Fruit fly (Drosophila melanogaster) whole organism, embryonic: Measurements from ENCODE around the gene CG18545.

Experiments
- CG10366 ChIP-seq: fragments of 200-800 bp; sonication (Bioruptor generic); IDR thresholded peaks from 2 replicates; pipeline ENCODE4 v1.3.6; 2022; ENCODE audit warnings: missing biosample characterization, missing genetic modification characterization
- CG10654 ChIP-seq: fragments of 200-800 bp; sonication (Bioruptor generic); optimal IDR thresholded peaks from 2 replicates; lab custom pipeline; 2016; ENCODE audit warnings: missing biosample characterization, missing genetic modification characterization
- CG11504 ChIP-seq: fragments of 200-800 bp; sonication (Bioruptor generic); optimal IDR thresholded peaks from 3 replicates; lab custom pipeline; 2019; ENCODE audit warnings: missing biosample characterization, mild to moderate bottlenecking, missing genetic modification characterization, moderate library complexity
- CG12104 ChIP-seq: fragments of 200-800 bp; sonication (Bioruptor generic); optimal IDR thresholded peaks from 3 replicates; lab custom pipeline; 2016; ENCODE audit warnings: missing biosample characterization, missing genetic modification characterization
- CG12219 ChIP-seq: fragments of 200-800 bp; sonication (Bioruptor generic); optimal IDR thresholded peaks from 3 replicates; lab custom pipeline; 2018; ENCODE audit warnings: missing biosample characterization, mild to moderate bottlenecking, missing genetic modification characterization
- CG12299 ChIP-seq: fragments of 200-800 bp; sonication (Bioruptor generic); optimal IDR thresholded peaks from 2 replicates; lab custom pipeline; 2018; ENCODE audit warnings: missing biosample characterization, mild to moderate bottlenecking, missing genetic modification characterization
- CG12659 ChIP-seq: fragments of 200-800 bp; sonication (Bioruptor generic); optimal IDR thresholded peaks from 3 replicates; lab custom pipeline; 2017; ENCODE audit warnings: mild to moderate bottlenecking, missing biosample characterization, missing genetic modification reagents, missing genetic modification characterization
- CG15479 ChIP-seq: fragments of 200-800 bp; sonication (Bioruptor generic); optimal IDR thresholded peaks from 3 replicates; lab custom pipeline; 2019; ENCODE audit warnings: missing biosample characterization, mild to moderate bottlenecking, missing genetic modification characterization, moderate library complexity
- CG15696 ChIP-seq: fragments of 200-800 bp; sonication (Bioruptor generic); optimal IDR thresholded peaks from 2 replicates; lab custom pipeline; 2019; ENCODE audit warnings: missing biosample characterization, mild to moderate bottlenecking, missing genetic modification characterization, moderate library complexity
- CG1603 ChIP-seq: fragments of 200-800 bp; sonication (Bioruptor generic); optimal IDR thresholded peaks from 2 replicates; lab custom pipeline; 2019; ENCODE audit warnings: missing biosample characterization, mild to moderate bottlenecking, missing genetic modification characterization, moderate library complexity
- CG17359 ChIP-seq: fragments of 200-800 bp; sonication (Bioruptor generic); optimal IDR thresholded peaks from 3 replicates; lab custom pipeline; 2018; ENCODE audit warnings: missing biosample characterization, mild to moderate bottlenecking, missing genetic modification characterization, moderate library complexity
- CG17361 ChIP-seq: fragments of 200-800 bp; sonication (Bioruptor generic); IDR thresholded peaks from 3 replicates; pipeline ENCODE4 v1.3.6; 2022; ENCODE audit warnings: missing biosample characterization, missing genetic modification characterization
- CG2678 ChIP-seq: fragments of 200-800 bp; sonication (Bioruptor generic); optimal IDR thresholded peaks from 3 replicates; lab custom pipeline; 2019; ENCODE audit warnings: missing biosample characterization, mild to moderate bottlenecking, missing genetic modification characterization, moderate library complexity
- CG2875 ChIP-seq: fragments of 200-800 bp; sonication (Bioruptor generic); optimal IDR thresholded peaks from 2 replicates; lab custom pipeline; 2017; ENCODE audit warnings: missing biosample characterization, mild to moderate bottlenecking, missing genetic modification characterization, missing genetic modification reagents
- CG33557 ChIP-seq: fragments of 200-800 bp; sonication (Bioruptor generic); optimal IDR thresholded peaks from 2 replicates; lab custom pipeline; 2019; ENCODE audit warnings: missing biosample characterization, mild to moderate bottlenecking, missing genetic modification characterization, moderate library complexity
- CG3407 ChIP-seq: fragments of 200-800 bp; sonication (Bioruptor generic); optimal IDR thresholded peaks from 2 replicates; lab custom pipeline; 2018; ENCODE audit warnings: missing biosample characterization, mild to moderate bottlenecking, missing genetic modification characterization
- CG3995 ChIP-seq: fragments of 200-800 bp; sonication (Bioruptor generic); optimal IDR thresholded peaks from 3 replicates; lab custom pipeline; 2016; ENCODE audit warnings: missing biosample characterization, missing genetic modification characterization
- CG42726 ChIP-seq: fragments of 200-800 bp; sonication (Bioruptor generic); IDR thresholded peaks from 2 replicates; pipeline ENCODE4 v1.3.6; 2022; ENCODE audit warnings: missing biosample characterization, missing genetic modification characterization; ENCODE audit not compliant: partially characterized antibody
- CG6272 ChIP-seq: fragments of 200-800 bp; sonication (Bioruptor generic); IDR thresholded peaks from 2 replicates; pipeline ENCODE4 v1.3.6; 2022; ENCODE audit warnings: missing biosample characterization, missing genetic modification characterization
- CG6765 ChIP-seq: fragments of 200-800 bp; sonication (Bioruptor generic); optimal IDR thresholded peaks from 3 replicates; lab custom pipeline; 2017; ENCODE audit warnings: missing biosample characterization, mild to moderate bottlenecking, missing genetic modification characterization
- CG8089 ChIP-seq: fragments of 200-800 bp; sonication (Bioruptor generic); optimal IDR thresholded peaks from 3 replicates; lab custom pipeline; 2016; ENCODE audit warnings: missing biosample characterization, missing genetic modification characterization
- CG9932 ChIP-seq: fragments of 200-800 bp; sonication (Bioruptor generic); IDR thresholded peaks from 2 replicates; pipeline ENCODE4 v1.3.6; 2022; ENCODE audit warnings: missing biosample characterization, missing genetic modification characterization
- CTCF ChIP-seq: fragments of 200-800 bp; sonication (Bioruptor generic); optimal IDR thresholded peaks from 2 replicates; lab custom pipeline; 2017; ENCODE audit warnings: missing biosample characterization, mild to moderate bottlenecking, missing genetic modification characterization, moderate library complexity
- Dek ChIP-seq: fragments of 200-800 bp; sonication (Bioruptor generic); optimal IDR thresholded peaks from 3 replicates; lab custom pipeline; 2019; ENCODE audit warnings: missing biosample characterization, mild to moderate bottlenecking, missing genetic modification characterization, moderate library complexity
- Dfd ChIP-seq, 2 experiments: fragments of >200 bp; optimal IDR thresholded peaks; 2 replicates each; lab custom pipeline; 2017; ENCODE audit warnings: missing biosample characterization in 2 of 2, missing genetic modification characterization in 2 of 2
- Dip3 ChIP-seq: fragments of 200-800 bp; sonication (Bioruptor generic); optimal IDR thresholded peaks from 3 replicates; lab custom pipeline; 2016; ENCODE audit warnings: missing biosample characterization, missing genetic modification characterization
- Doc3 ChIP-seq: fragments of 200-800 bp; sonication (Bioruptor generic); IDR thresholded peaks from 3 replicates; pipeline ENCODE4 v1.3.6; 2022; ENCODE audit warnings: missing biosample characterization, missing genetic modification characterization; ENCODE audit not compliant: partially characterized antibody
- HHEX ChIP-seq: fragments of 200-800 bp; sonication (Bioruptor generic); optimal IDR thresholded peaks from 3 replicates; lab custom pipeline; 2017; ENCODE audit warnings: missing biosample characterization, mild to moderate bottlenecking, missing genetic modification characterization, missing genetic modification reagents
- Hsf ChIP-seq: fragments of 200-800 bp; sonication (Bioruptor generic); optimal IDR thresholded peaks from 3 replicates; lab custom pipeline; 2016; ENCODE audit warnings: missing biosample characterization, missing genetic modification characterization
- Jarid2 ChIP-seq: fragments of 200-800 bp; sonication (Bioruptor generic); optimal IDR thresholded peaks from 3 replicates; lab custom pipeline; 2017; ENCODE audit warnings: mild to moderate bottlenecking, missing biosample characterization, missing genetic modification reagents, missing genetic modification characterization
- Stat92E ChIP-seq, 3 experiments: fragments of >200 bp in 2 of 3; fragments of 200-800 bp in 1 of 3; sonication (Bioruptor generic) in 1 of 3; optimal IDR thresholded peaks; 2 replicates each; lab custom pipeline; 2017 to 2019; ENCODE audit warnings: missing biosample characterization in 3 of 3, missing genetic modification characterization in 3 of 3, mild to moderate bottlenecking in 1 of 3, moderate library complexity in 1 of 3
- Vsx1 ChIP-seq: fragments of 200-800 bp; sonication (Bioruptor generic); optimal IDR thresholded peaks from 2 replicates; lab custom pipeline; 2017; ENCODE audit warnings: missing biosample characterization, mild to moderate bottlenecking, missing genetic modification characterization, missing genetic modification reagents
- Xbp1 ChIP-seq: fragments of 200-800 bp; sonication (Bioruptor generic); optimal IDR thresholded peaks from 3 replicates; lab custom pipeline; 2016; ENCODE audit warnings: missing biosample characterization, mild to moderate bottlenecking, missing genetic modification characterization
- amos ChIP-seq: fragments of 200-800 bp; sonication (Bioruptor generic); IDR thresholded peaks from 2 replicates; pipeline ENCODE4 v1.3.6; 2022; ENCODE audit warnings: missing biosample characterization, missing genetic modification characterization; ENCODE audit not compliant: partially characterized antibody
- bab2 ChIP-seq: fragments of 200-800 bp; sonication (Bioruptor generic); optimal IDR thresholded peaks from 2 replicates; lab custom pipeline; 2016; ENCODE audit warnings: missing biosample characterization, missing genetic modification characterization
- bsh ChIP-seq, 2 experiments: fragments of 200-800 bp; sonication (Bioruptor generic); optimal IDR thresholded peaks; 2 replicates each; lab custom pipeline; 2017 to 2018; ENCODE audit warnings: mild to moderate bottlenecking in 2 of 2, missing biosample characterization in 2 of 2, missing genetic modification characterization in 2 of 2, moderate library complexity in 1 of 2
- en ChIP-seq: fragments of 200-800 bp; sonication (Bioruptor generic); optimal IDR thresholded peaks from 2 replicates; lab custom pipeline; 2016; ENCODE audit warnings: missing biosample characterization, missing genetic modification characterization
- ind ChIP-seq: fragments of 200-800 bp; sonication (Bioruptor generic); optimal IDR thresholded peaks from 3 replicates; lab custom pipeline; 2016; ENCODE audit warnings: missing biosample characterization, missing genetic modification characterization
- knrl ChIP-seq: fragments of 200-800 bp; sonication (Bioruptor generic); IDR thresholded peaks from 3 replicates; pipeline ENCODE4 v1.3.6; 2022; ENCODE audit warnings: missing biosample characterization, missing genetic modification characterization; ENCODE audit not compliant: partially characterized antibody
- luna ChIP-seq: fragments of 200-800 bp; sonication (Bioruptor generic); optimal IDR thresholded peaks from 2 replicates; lab custom pipeline; 2016; ENCODE audit warnings: missing biosample characterization, missing genetic modification characterization
- mam ChIP-seq: fragments of 200-800 bp; sonication (Bioruptor generic); optimal IDR thresholded peaks from 3 replicates; lab custom pipeline; 2016; ENCODE audit warnings: missing biosample characterization, missing genetic modification characterization
- org-1 ChIP-seq: fragments of 200-800 bp; sonication (Bioruptor generic); optimal IDR thresholded peaks from 2 replicates; lab custom pipeline; 2017; ENCODE audit warnings: missing biosample characterization, missing genetic modification characterization
- slbo ChIP-seq: fragments of 200-800 bp; sonication (Bioruptor generic); IDR thresholded peaks from 2 replicates; pipeline ENCODE4 v1.3.6; 2022; ENCODE audit warnings: missing biosample characterization, missing genetic modification characterization
- slou ChIP-seq: fragments of 200-800 bp; sonication (Bioruptor generic); optimal IDR thresholded peaks from 3 replicates; lab custom pipeline; 2016; ENCODE audit warnings: missing biosample characterization, missing genetic modification characterization
- slp2 ChIP-seq: fragments of 200-800 bp; sonication (Bioruptor generic); optimal IDR thresholded peaks from 2 replicates; lab custom pipeline; 2016; ENCODE audit warnings: missing biosample characterization, missing genetic modification characterization
- unpg ChIP-seq: fragments of 200-800 bp; sonication (Bioruptor generic); optimal IDR thresholded peaks from 3 replicates; lab custom pipeline; 2018; ENCODE audit warnings: missing biosample characterization, mild to moderate bottlenecking, missing genetic modification characterization, moderate library complexity

CG18545 gene

dm6 chr3R:10388128-10389026 lies 47.6 kb downstream of the CG18545 start, which contains the start of gene cwo (continued):
- TF ChIP-seq CG12659, result peak; percentile 11
- no peak for TF ChIP-seq CTCF (GFP tag; lab: Kevin White, UChicago)
- no peak for TF ChIP-seq org-1 (GFP tag; lab: Kevin White, UChicago)
- peak; percentile 12 for TF ChIP-seq CG15479
- no peak for TF ChIP-seq slbo (GFP tag; lab: Robert Waterston, UW)
- TF ChIP-seq CG33557 (GFP tag; lab: Kevin White, UChicago), result peak; percentile 39
- no peak for TF ChIP-seq Hsf (GFP tag; lab: Kevin White, UChicago)
- no peak for TF ChIP-seq luna (GFP tag; lab: Kevin White, UChicago)
- TF ChIP-seq CG42726 (GFP tag; lab: Robert Waterston, UW), result no peak
- no peak for TF ChIP-seq CG6765
- no peak for TF ChIP-seq slp2 (GFP tag; lab: Kevin White, UChicago)
- no peak for TF ChIP-seq amos (GFP tag; lab: Robert Waterston, UW)
- TF ChIP-seq CG17361 (GFP tag; lab: Robert Waterston, UW), result no peak
- no peak for TF ChIP-seq Dfd (GFP tag; optimal IDR thresholded peaks at IDR 0.05; lab: Kevin White, UChicago)
- TF ChIP-seq slou (GFP tag; lab: Kevin White, UChicago), result no peak
- no peak for TF ChIP-seq CG10654
- peak; percentile 80 for TF ChIP-seq Jarid2 (GFP tag; lab: Kevin White, UChicago)
- TF ChIP-seq HHEX (GFP tag; lab: Kevin White, UChicago), result peak; percentile 52
- TF ChIP-seq unpg (GFP tag; lab: Kevin White, UChicago), result no peak
- no peak for TF ChIP-seq CG12104 (GFP tag; lab: Kevin White, UChicago)
- TF ChIP-seq Xbp1 (GFP tag; lab: Kevin White, UChicago), result peak; percentile 26
- peak; percentile 26 for TF ChIP-seq bab2
- peak; percentile 3 for TF ChIP-seq CG2875
- peak; percentile 54 for TF ChIP-seq CG15696 (tag; lab: Kevin White, UChicago)
- TF ChIP-seq bsh (GFP tag; optimal IDR thresholded peaks at IDR 0.05; lab: Kevin White, UChicago), result peak in 1 of 2 experiments; percentile 53
- TF ChIP-seq CG6272, result no peak
- TF ChIP-seq CG8089 (GFP tag; lab: Kevin White, UChicago), result no peak
- TF ChIP-seq Vsx1 (GFP tag; lab: Kevin White, UChicago), result peak; percentile 60
- TF ChIP-seq mam (GFP tag; lab: Kevin White, UChicago), result no peak
- TF ChIP-seq CG12299 (tag; lab: Kevin White, UChicago), result peak; percentile 0
- TF ChIP-seq CG17359 (tag; lab: Kevin White, UChicago), result peak; percentile 12
- TF ChIP-seq Stat92E (GFP tag; optimal IDR thresholded peaks at IDR 0.05; lab: Kevin White, UChicago), result peak in 1 of 3 experiments; percentile 44
- TF ChIP-seq CG10366 (GFP tag; lab: Robert Waterston, UW), result no peak
- no peak for TF ChIP-seq knrl (GFP tag; lab: Robert Waterston, UW)
- peak; percentile 4 for TF ChIP-seq Dek (tag; lab: Kevin White, UChicago)
- TF ChIP-seq ind, result no peak
- peak; percentile 35 for TF ChIP-seq CG3995
- TF ChIP-seq Dip3 (GFP tag; lab: Kevin White, UChicago), result no peak
- TF ChIP-seq Doc3 (GFP tag; lab: Robert Waterston, UW), result no peak
- no peak for TF ChIP-seq CG11504 (tag; lab: Kevin White, UChicago)
- no peak for TF ChIP-seq CG9932 (GFP tag; lab: Robert Waterston, UW)
- TF ChIP-seq CG3407, result peak; percentile 62
- TF ChIP-seq en, result peak; percentile 3
- TF ChIP-seq CG1603 (tag; lab: Kevin White, UChicago), result peak; percentile 43
- peak; percentile 47 for TF ChIP-seq CG12219 (GFP tag; lab: Kevin White, UChicago)
- peak; percentile 39 for TF ChIP-seq CG2678
